Worm (Caenorhabditis elegans): Measurements from ENCODE around the gene sdz-21.
A peak's percentile ranks its signal among the peaks of the same experiment; 100 is the strongest.

Gene sdz-21

ce11 chrIII:5621236-5621635, 35.6 kb downstream of the sdz-21 start (continued):
- TF ChIP-seq madf-6 (GFP tag; IDR thresholded peaks at IDR 0.05) (peak; percentile 75), lin-54 (GFP tag; optimal IDR thresholded peaks at IDR 0.05) (peak; percentile 24), rpc-1 (optimal IDR thresholded peaks at IDR 0.05) (no peak), rpc-1 (tag; optimal IDR thresholded peaks at IDR 0.05) (no peak), aptf-2 (GFP tag; conservative IDR thresholded peaks at IDR 0.05) (peak; percentile 77; the same call in 1 of the 2 replicates), madf-8 (GFP tag; conservative IDR thresholded peaks at IDR 0.05) (peak; percentile 19; the same call in 1 of the 2 replicates), nhr-179 (tag; optimal IDR thresholded peaks at IDR 0.05) (no peak), dpff-1 (tag; optimal IDR thresholded peaks at IDR 0.05) (no peak), unc-62 (GFP tag; optimal IDR thresholded peaks at IDR 0.05) (no peak), hlh-12 (tag; optimal IDR thresholded peaks at IDR 0.05) (no peak), nhr-27 (tag; optimal IDR thresholded peaks at IDR 0.05) (no peak), attf-5 (GFP tag; optimal IDR thresholded peaks at IDR 0.05) (peak; percentile 82), lin-40 (tag; optimal IDR thresholded peaks at IDR 0.05) (peak; percentile 58), F10E7.11 (tag; optimal IDR thresholded peaks at IDR 0.05) (no peak), B0336.3 (GFP tag; IDR thresholded peaks at IDR 0.05) (peak; percentile 40; the same call in 1 of the 2 replicates)

ce11 chrIII:5620186-5620585, 36.7 kb downstream of the sdz-21 start:
- TF ChIP-seq lsl-1 (GFP tag; optimal IDR thresholded peaks at IDR 0.05) (no peak), Y53G8AR.9 (GFP tag; conservative IDR thresholded peaks at IDR 0.05) (no peak)

DNA sequence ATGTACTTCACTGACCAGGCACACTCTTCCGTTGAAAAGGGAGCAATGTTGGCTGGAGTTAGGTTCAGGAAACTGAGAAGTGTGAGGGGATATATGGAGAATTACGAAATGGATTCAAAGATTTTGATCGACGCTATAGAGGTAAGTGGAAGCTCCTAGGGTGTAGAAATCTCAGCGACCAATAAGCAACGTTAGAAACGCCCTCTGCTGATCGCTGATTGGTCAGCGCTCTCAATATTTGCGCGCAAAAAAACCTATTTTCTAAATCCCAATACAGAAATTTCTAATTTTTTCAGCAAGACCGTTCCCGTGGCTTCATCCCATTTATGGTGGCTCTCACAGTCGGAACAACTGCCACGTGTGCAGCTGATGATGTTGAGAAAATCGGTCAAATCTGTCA, 41.2 kb downstream of the sdz-21 start:
- TF ChIP-seq aptf-3 (GFP tag; IDR thresholded peaks at IDR 0.05): no peak
- TF ChIP-seq tbp1 (GFP tag; optimal IDR thresholded peaks at IDR 0.05): no peak
- TF ChIP-seq ama-1 (optimal IDR thresholded peaks at IDR 0.05): no peak
- no peak for TF ChIP-seq ama-1 (GFP tag; optimal IDR thresholded peaks at IDR 0.05)
- TF ChIP-seq lag-1 (GFP tag; IDR thresholded peaks at IDR 0.05): no peak
- no peak for TF ChIP-seq F33H1.4 (GFP tag; IDR thresholded peaks at IDR 0.05)
- no peak for TF ChIP-seq sdz-38 (tag; optimal IDR thresholded peaks at IDR 0.05)
- no peak for TF ChIP-seq rpc-1 (optimal IDR thresholded peaks at IDR 0.05)
- TF ChIP-seq rpc-1 (tag; optimal IDR thresholded peaks at IDR 0.05): no peak
- TF ChIP-seq nhr-179 (tag; optimal IDR thresholded peaks at IDR 0.05): no peak
- TF ChIP-seq pha-4 (tag; optimal IDR thresholded peaks at IDR 0.05): no peak
- TF ChIP-seq snpc-1.1 (tag; optimal IDR thresholded peaks at IDR 0.05; ENCODE audit: insufficient read depth): no peak
- TF ChIP-seq aptf-2 (GFP tag; conservative IDR thresholded peaks at IDR 0.05): no peak
- no peak for TF ChIP-seq xnd-1 (tag; optimal IDR thresholded peaks at IDR 0.05)
- TF ChIP-seq dpl-1 (GFP tag; optimal IDR thresholded peaks at IDR 0.05): no peak
- no peak for TF ChIP-seq bed-2 (GFP tag; IDR thresholded peaks at IDR 0.05)
- no peak for TF ChIP-seq sptf-2 (GFP tag; optimal IDR thresholded peaks at IDR 0.05)

- no peak for TF ChIP-seq athp-1 (tag; optimal IDR thresholded peaks at IDR 0.05)
Measured at ce11 chrIII:5614648-5615047, 42.2 kb downstream of the sdz-21 start, which contains the start of gene basl-1. TSS of gene basl-1 (plus strand) at chrIII:5614948.

DNA sequence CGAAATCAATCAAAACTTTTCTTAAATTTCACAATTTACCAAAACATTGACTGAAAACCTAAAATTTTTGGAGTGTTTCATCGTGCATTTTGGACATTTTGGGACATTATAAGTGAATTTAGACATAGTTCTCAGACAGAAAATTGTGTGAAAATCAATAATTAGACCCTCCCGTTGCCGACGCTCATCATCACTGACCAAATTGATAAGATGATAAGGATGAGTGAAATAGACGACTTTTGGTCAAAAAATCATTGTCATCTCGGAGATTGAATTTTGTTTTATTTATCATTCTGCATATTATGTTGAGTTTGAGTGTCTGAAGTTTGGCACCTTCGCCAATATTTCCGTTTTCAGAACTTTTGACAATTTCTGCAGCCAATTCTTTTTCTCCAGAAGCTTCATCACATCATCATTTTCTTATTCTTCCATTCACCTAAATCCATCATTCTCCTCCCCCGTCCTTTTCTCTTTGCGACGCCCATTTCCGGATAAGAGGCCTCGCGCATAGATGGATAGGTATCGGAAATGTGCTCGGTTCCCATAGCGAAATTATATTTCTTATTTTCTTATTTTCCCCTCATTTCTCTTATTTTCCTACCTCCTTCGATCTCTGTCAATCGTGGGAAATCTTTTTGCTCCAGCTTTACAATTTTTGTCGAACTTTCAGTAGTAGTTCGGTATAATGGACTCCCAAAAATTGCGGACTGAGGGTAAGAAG, 45.1 kb downstream of the sdz-21 start, which contains the start of gene bas-1:
bas-1 (plus strand) TSS at position 671 of the 721 bp plus-strand sequence.
- no peak for TF ChIP-seq ccch-3 (GFP tag; optimal IDR thresholded peaks at IDR 0.05)
- no peak for TF ChIP-seq ztf-26 (tag; optimal IDR thresholded peaks at IDR 0.05)
- no peak for TF ChIP-seq repo-1 (tag; optimal IDR thresholded peaks at IDR 0.05)
- TF ChIP-seq F49E8.2 (tag; optimal IDR thresholded peaks at IDR 0.05; ENCODE audit: insufficient read depth): no peak
- no peak for TF ChIP-seq atf-7 (tag; optimal IDR thresholded peaks at IDR 0.05)
- TF ChIP-seq chd-7 (tag; optimal IDR thresholded peaks at IDR 0.05): no peak
- peak; percentile 50 for TF ChIP-seq nhr-80 (tag; optimal IDR thresholded peaks at IDR 0.05)
